Fruit fly (Drosophila melanogaster) whole organism, embryonic: Measurements from ENCODE around the gene XRCC1.

Experiments used
- C15 ChIP-seq: fragments of 200-800 bp; sonication (Bioruptor generic); IDR thresholded peaks from 3 replicates; pipeline ENCODE4 v1.3.6; 2022; ENCODE audit warnings: missing biosample characterization, missing genetic modification characterization
- CG10979 ChIP-seq: fragments of 200-800 bp; sonication (Bioruptor generic); optimal IDR thresholded peaks from 2 replicates; lab custom pipeline; 2018; ENCODE audit warnings: missing biosample characterization, mild to moderate bottlenecking, missing genetic modification characterization, moderate library complexity
- CG14050 ChIP-seq: fragments of 200-800 bp; sonication (Bioruptor generic); IDR thresholded peaks from 3 replicates; pipeline ENCODE4 v1.3.6; 2022; ENCODE audit warnings: missing biosample characterization, missing genetic modification characterization
- CG14710 ChIP-seq: fragments of 200-800 bp; sonication (Bioruptor generic); optimal IDR thresholded peaks from 3 replicates; lab custom pipeline; 2019; ENCODE audit warnings: missing biosample characterization, mild to moderate bottlenecking, missing genetic modification characterization, moderate library complexity
- CG1602 ChIP-seq: fragments of 200-800 bp; sonication (Bioruptor generic); optimal IDR thresholded peaks from 3 replicates; lab custom pipeline; 2016; ENCODE audit warnings: missing biosample characterization, missing genetic modification characterization
- CG1647 ChIP-seq: fragments of 200-800 bp; sonication (Bioruptor generic); optimal IDR thresholded peaks from 3 replicates; lab custom pipeline; 2016; ENCODE audit warnings: missing biosample characterization, missing genetic modification characterization
- CG16813 ChIP-seq: fragments of 200-800 bp; sonication (Bioruptor generic); IDR thresholded peaks from 3 replicates; pipeline ENCODE4 v1.3.6; 2022; ENCODE audit warnings: missing biosample characterization, missing genetic modification characterization; ENCODE audit not compliant: partially characterized antibody
- CG17328 ChIP-seq: fragments of 200-800 bp; sonication (Bioruptor generic); IDR thresholded peaks from 2 replicates; pipeline ENCODE4 v1.3.6; 2022; ENCODE audit warnings: missing biosample characterization, missing genetic modification characterization
- CG17385 ChIP-seq: fragments of 200-800 bp; sonication (Bioruptor generic); optimal IDR thresholded peaks from 3 replicates; lab custom pipeline; 2018; ENCODE audit warnings: missing biosample characterization, mild to moderate bottlenecking, missing genetic modification characterization
- CG17829 ChIP-seq: fragments of 200-800 bp; optimal IDR thresholded peaks from 2 replicates; lab custom pipeline; 2019; ENCODE audit warnings: missing biosample characterization, mild to moderate bottlenecking, missing genetic modification characterization, moderate library complexity
- CG2129 ChIP-seq: fragments of 200-800 bp; sonication (Bioruptor generic); IDR thresholded peaks from 2 replicates; pipeline ENCODE4 v1.3.6; 2022; ENCODE audit warnings: missing biosample characterization, missing genetic modification characterization; ENCODE audit not compliant: partially characterized antibody
- CG2199 ChIP-seq: fragments of 200-800 bp; sonication (Bioruptor generic); IDR thresholded peaks from 3 replicates; pipeline ENCODE4 v1.3.6; 2022; ENCODE audit warnings: missing biosample characterization, missing genetic modification characterization
- CG31365 ChIP-seq: fragments of 200-800 bp; sonication (Bioruptor generic); optimal IDR thresholded peaks from 2 replicates; lab custom pipeline; 2018; ENCODE audit warnings: missing biosample characterization, mild to moderate bottlenecking, missing genetic modification characterization
- CG32772 ChIP-seq: fragments of 200-800 bp; sonication (Bioruptor generic); IDR thresholded peaks from 2 replicates; pipeline ENCODE4 v1.3.6; 2022; ENCODE audit warnings: missing biosample characterization, missing genetic modification characterization
- CG33213 ChIP-seq: fragments of 200-800 bp; sonication (Bioruptor generic); optimal IDR thresholded peaks from 3 replicates; lab custom pipeline; 2016; ENCODE audit warnings: missing biosample characterization, missing genetic modification characterization
- CG3838 ChIP-seq: fragments of 200-800 bp; sonication (Bioruptor generic); optimal IDR thresholded peaks from 3 replicates; lab custom pipeline; 2016; ENCODE audit warnings: missing biosample characterization, missing genetic modification characterization
- CG6175 ChIP-seq: fragments of 200-800 bp; sonication (Bioruptor generic); IDR thresholded peaks from 3 replicates; pipeline ENCODE4 v1.3.6; 2022; ENCODE audit warnings: missing biosample characterization, missing genetic modification characterization
- CG7357 ChIP-seq: fragments of 200-800 bp; sonication (Bioruptor generic); IDR thresholded peaks from 3 replicates; pipeline ENCODE4 v1.3.6; 2022; ENCODE audit warnings: missing biosample characterization, missing genetic modification characterization
- CG7372 ChIP-seq: fragments of 200-800 bp; sonication (Bioruptor generic); IDR thresholded peaks from 2 replicates; pipeline ENCODE4 v1.3.6; 2022; ENCODE audit warnings: missing biosample characterization, missing genetic modification characterization
- CG7556 ChIP-seq: fragments of 200-800 bp; sonication (Bioruptor generic); optimal IDR thresholded peaks from 2 replicates; lab custom pipeline; 2017; ENCODE audit warnings: missing biosample characterization, mild to moderate bottlenecking, missing genetic modification characterization
- CG8089 ChIP-seq: fragments of 200-800 bp; sonication (Bioruptor generic); optimal IDR thresholded peaks from 3 replicates; lab custom pipeline; 2016; ENCODE audit warnings: missing biosample characterization, missing genetic modification characterization
- CG9817 ChIP-seq: fragments of 200-800 bp; sonication (Bioruptor generic); optimal IDR thresholded peaks from 2 replicates; lab custom pipeline; 2018; ENCODE audit warnings: missing biosample characterization, mild to moderate bottlenecking, missing genetic modification characterization, moderate library complexity
- CoRest ChIP-seq: fragments of 200-800 bp; sonication (Bioruptor generic); optimal IDR thresholded peaks from 3 replicates; lab custom pipeline; 2018; ENCODE audit warnings: missing biosample characterization, mild to moderate bottlenecking, missing genetic modification characterization, moderate library complexity
- Dbx ChIP-seq: fragments of 200-800 bp; sonication (Bioruptor generic); IDR thresholded peaks from 3 replicates; pipeline ENCODE4 v1.3.6; 2022; ENCODE audit warnings: missing biosample characterization, missing genetic modification characterization
- Doc2 ChIP-seq: fragments of 200-800 bp; sonication (Bioruptor generic); IDR thresholded peaks from 2 replicates; pipeline ENCODE4 v1.3.6; 2022; ENCODE audit warnings: missing biosample characterization, missing genetic modification characterization
- Gug ChIP-seq: fragments of 200-800 bp; sonication (Bioruptor generic); IDR thresholded peaks from 4 replicates; pipeline ENCODE4 v1.3.6; 2022; ENCODE audit warnings: missing biosample characterization, missing genetic modification characterization
- HHEX ChIP-seq: fragments of 200-800 bp; sonication (Bioruptor generic); optimal IDR thresholded peaks from 3 replicates; lab custom pipeline; 2017; ENCODE audit warnings: missing biosample characterization, mild to moderate bottlenecking, missing genetic modification characterization, missing genetic modification reagents
- Hr3 ChIP-seq: fragments of 200-800 bp; sonication (Bioruptor generic); optimal IDR thresholded peaks from 3 replicates; lab custom pipeline; 2016; ENCODE audit warnings: missing biosample characterization, missing genetic modification characterization
- MTF-1 ChIP-seq: fragments of 200-800 bp; sonication (Bioruptor generic); optimal IDR thresholded peaks from 2 replicates; lab custom pipeline; 2018; ENCODE audit warnings: missing biosample characterization, mild to moderate bottlenecking, missing genetic modification characterization, borderline replicate concordance
- NK7.1 ChIP-seq: fragments of 200-800 bp; sonication (Bioruptor generic); optimal IDR thresholded peaks from 3 replicates; lab custom pipeline; 2016; ENCODE audit warnings: missing biosample characterization, missing genetic modification characterization
- PHDP ChIP-seq: fragments of 200-800 bp; sonication (Bioruptor generic); optimal IDR thresholded peaks from 3 replicates; lab custom pipeline; 2018; ENCODE audit warnings: missing biosample characterization, mild to moderate bottlenecking, missing genetic modification characterization, moderate library complexity
- Ravus ChIP-seq: fragments of 200-800 bp; sonication (Bioruptor generic); IDR thresholded peaks from 2 replicates; pipeline ENCODE4 v1.3.6; 2022; ENCODE audit warnings: missing biosample characterization, missing genetic modification characterization
- Sox100B ChIP-seq: fragments of 200-800 bp; sonication (Bioruptor generic); optimal IDR thresholded peaks from 3 replicates; lab custom pipeline; 2018; ENCODE audit warnings: missing biosample characterization, mild to moderate bottlenecking, missing genetic modification characterization
- ab ChIP-seq: fragments of 200-800 bp; sonication (Bioruptor generic); optimal IDR thresholded peaks from 2 replicates; lab custom pipeline; 2016; ENCODE audit warnings: missing biosample characterization, missing genetic modification characterization
- bowl ChIP-seq: fragments of 200-800 bp; sonication (Bioruptor generic); IDR thresholded peaks from 2 replicates; pipeline ENCODE4 v1.3.6; 2022; ENCODE audit warnings: missing biosample characterization, missing genetic modification characterization
- br ChIP-seq: fragments of >200 bp; optimal IDR thresholded peaks from 2 replicates; lab custom pipeline; 2017
- crp ChIP-seq, 2 experiments: fragments of 200-800 bp; sonication (Bioruptor generic); optimal IDR thresholded peaks; 2 replicates in 1 of 2; 3 replicates in 1 of 2; lab custom pipeline; 2017; ENCODE audit warnings: missing biosample characterization in 2 of 2, missing genetic modification characterization in 2 of 2, mild to moderate bottlenecking in 1 of 2, moderate library complexity in 1 of 2
- en ChIP-seq: fragments of 200-800 bp; sonication (Bioruptor generic); optimal IDR thresholded peaks from 2 replicates; lab custom pipeline; 2016; ENCODE audit warnings: missing biosample characterization, missing genetic modification characterization
- fd3F ChIP-seq: fragments of 200-800 bp; sonication (Bioruptor generic); optimal IDR thresholded peaks from 2 replicates; lab custom pipeline; 2018; ENCODE audit warnings: missing biosample characterization, mild to moderate bottlenecking, missing genetic modification characterization, moderate library complexity
- fd64A ChIP-seq: fragments of 200-800 bp; sonication (Bioruptor generic); optimal IDR thresholded peaks from 3 replicates; lab custom pipeline; 2018; ENCODE audit warnings: missing biosample characterization, mild to moderate bottlenecking, missing genetic modification characterization
- gce ChIP-seq: fragments of 200-800 bp; sonication (Bioruptor generic); IDR thresholded peaks from 3 replicates; pipeline ENCODE4 v1.3.6; 2022; ENCODE audit warnings: missing biosample characterization, missing genetic modification characterization
- grau ChIP-seq: fragments of 200-800 bp; optimal IDR thresholded peaks from 3 replicates; lab custom pipeline; 2019; ENCODE audit warnings: missing biosample characterization, mild to moderate bottlenecking, missing genetic modification characterization, moderate library complexity
- insv ChIP-seq, 2 experiments: fragments of 200-800 bp; sonication (Bioruptor generic); optimal IDR thresholded peaks; 3 replicates each; lab custom pipeline; 2016 to 2018; ENCODE audit warnings: missing biosample characterization in 2 of 2, missing genetic modification characterization in 2 of 2
- lbe ChIP-seq: fragments of 200-800 bp; sonication (Bioruptor generic); optimal IDR thresholded peaks from 2 replicates; lab custom pipeline; 2016; ENCODE audit warnings: missing biosample characterization, mild to moderate bottlenecking, missing genetic modification characterization
- oc ChIP-seq: fragments of 200-800 bp; sonication (Bioruptor generic); optimal IDR thresholded peaks from 2 replicates; lab custom pipeline; 2018; ENCODE audit warnings: missing biosample characterization, mild to moderate bottlenecking, missing genetic modification characterization, moderate library complexity
- peb ChIP-seq: fragments of 200-800 bp; sonication (Bioruptor generic); IDR thresholded peaks from 2 replicates; pipeline ENCODE4 v1.3.6; 2022; ENCODE audit warnings: missing biosample characterization, missing genetic modification characterization
- sens-2 ChIP-seq: fragments of 200-800 bp; sonication (Bioruptor generic); IDR thresholded peaks from 2 replicates; pipeline ENCODE4 v1.3.6; 2022; ENCODE audit warnings: missing biosample characterization, missing genetic modification characterization
- sna ChIP-seq: fragments of 200-800 bp; sonication (Bioruptor generic); IDR thresholded peaks from 2 replicates; pipeline ENCODE4 v1.3.6; 2022; ENCODE audit warnings: missing biosample characterization, missing genetic modification characterization; ENCODE audit not compliant: partially characterized antibody
- stwl ChIP-seq: fragments of 200-800 bp; sonication (Bioruptor generic); optimal IDR thresholded peaks from 3 replicates; lab custom pipeline; 2018; ENCODE audit warnings: missing biosample characterization, mild to moderate bottlenecking, missing genetic modification characterization, moderate library complexity
- ttk ChIP-seq: fragments of 200-800 bp; sonication (Bioruptor generic); IDR thresholded peaks from 2 replicates; pipeline ENCODE4 v2.1.2; 2022; ENCODE audit warnings: missing biosample characterization, missing genetic modification characterization
- tx ChIP-seq: fragments of 200-800 bp; sonication (Bioruptor generic); optimal IDR thresholded peaks from 2 replicates; lab custom pipeline; 2016; ENCODE audit warnings: missing biosample characterization, missing genetic modification characterization

The XRCC1 gene

dm6 chrX:5322459-5322883, 7.2 kb upstream of the XRCC1 start, which contains the start of gene Rnp4F (continued):
- TF ChIP-seq CG31365 = no peak
- TF ChIP-seq insv (GFP tag; optimal IDR thresholded peaks at IDR 0.05; lab: Kevin White, UChicago) = no peak
- peak; percentile 74 for TF ChIP-seq CG9817
- TF ChIP-seq C15 (GFP tag; lab: Robert Waterston, UW) = 0 out of 3 replicates have a peak, but pooled peaks have one; percentile 12
- no peak for TF ChIP-seq sens-2 (GFP tag; lab: Robert Waterston, UW)
- TF ChIP-seq CG7372 (GFP tag; lab: Robert Waterston, UW) = peak; percentile 49
- 0 out of 3 replicates have a peak, but pooled peaks have one; percentile 42 for TF ChIP-seq CG6175 (GFP tag; lab: Robert Waterston, UW)
- peak; percentile 86 for TF ChIP-seq CG16813 (GFP tag; lab: Robert Waterston, UW)
- TF ChIP-seq gce (GFP tag; lab: Robert Waterston, UW) = no peak
- 0 out of 2 replicates have a peak, but pooled peaks have one; percentile 26 for TF ChIP-seq CG17328
- no peak for TF ChIP-seq Sox100B (GFP tag; lab: Kevin White, UChicago)
- peak; percentile 62 for TF ChIP-seq CG1602 (GFP tag; lab: Kevin White, UChicago)
- peak; percentile 50 for TF ChIP-seq CG14710 (tag; lab: Kevin White, UChicago)
- TF ChIP-seq tx (GFP tag; lab: Kevin White, UChicago) = peak; percentile 70
- no peak for TF ChIP-seq CG7556 (GFP tag; lab: Kevin White, UChicago)
- TF ChIP-seq PHDP = no peak
- TF ChIP-seq ttk (GFP tag; lab: Robert Waterston, UW) = peak; percentile 57; the same call in 1 of the 2 replicates
- TF ChIP-seq CoRest (tag; lab: Kevin White, UChicago) = peak; percentile 77
- TF ChIP-seq NK7.1 (GFP tag; lab: Kevin White, UChicago) = peak; percentile 56
- TF ChIP-seq sna (GFP tag; lab: Robert Waterston, UW) = peak; percentile 60; the same call in 1 of the 2 replicates
- peak; percentile 35 for TF ChIP-seq CG17829 (tag; lab: Kevin White, UChicago)
- TF ChIP-seq fd3F (GFP tag; lab: Kevin White, UChicago) = peak; percentile 21
- peak; percentile 65 for TF ChIP-seq CG1647 (GFP tag; lab: Kevin White, UChicago)
- peak; percentile 47; the same call in 1 of the 2 replicates for TF ChIP-seq CG2129 (GFP tag; lab: Robert Waterston, UW)
- peak; percentile 58 for TF ChIP-seq CG8089 (GFP tag; lab: Kevin White, UChicago)
- TF ChIP-seq MTF-1 (GFP tag; lab: Kevin White, UChicago) = no peak
- 0 out of 2 replicates have a peak, but pooled peaks have one; percentile 24 for TF ChIP-seq bowl (GFP tag; lab: Robert Waterston, UW)
- peak; percentile 37; the same call in 1 of the 3 replicates for TF ChIP-seq CG14050 (GFP tag; lab: Robert Waterston, UW)
- TF ChIP-seq CG17385 (GFP tag; lab: Kevin White, UChicago) = peak; percentile 24
- TF ChIP-seq CG2199 (GFP tag; lab: Robert Waterston, UW) = no peak
- TF ChIP-seq stwl = peak; percentile 37
- no peak for TF ChIP-seq CG3838 (GFP tag; lab: Kevin White, UChicago)
- peak; percentile 97 for TF ChIP-seq grau (tag; lab: Kevin White, UChicago)
- TF ChIP-seq Gug = peak; percentile 85; the same call in 2 of the 4 replicates
- no peak for TF ChIP-seq lbe (GFP tag; lab: Kevin White, UChicago)
- TF ChIP-seq crp (GFP tag; optimal IDR thresholded peaks at IDR 0.05; lab: Kevin White, UChicago) = peak in 1 of 2 experiments; percentile 15
- TF ChIP-seq fd64A = no peak
- TF ChIP-seq CG33213 (GFP tag; lab: Kevin White, UChicago) = peak; percentile 87
- peak; percentile 95 for TF ChIP-seq CG7357
- peak; percentile 85 for TF ChIP-seq CG32772 (GFP tag; lab: Robert Waterston, UW)
- no peak for TF ChIP-seq peb
- no peak for TF ChIP-seq en (GFP tag; lab: Kevin White, UChicago)
- no peak for TF ChIP-seq CG10979
- no peak for TF ChIP-seq Doc2 (GFP tag; lab: Robert Waterston, UW)
- TF ChIP-seq ab (GFP tag; lab: Kevin White, UChicago) = peak; percentile 53
- no peak for TF ChIP-seq oc (tag; lab: Kevin White, UChicago)
- no peak for TF ChIP-seq Ravus
- TF ChIP-seq br = no peak
- peak; percentile 67 for TF ChIP-seq Hr3 (GFP tag; lab: Kevin White, UChicago)
- peak; percentile 72 for TF ChIP-seq Dbx (GFP tag; lab: Robert Waterston, UW)
- peak; percentile 53 for TF ChIP-seq HHEX
